Fruit fly (Drosophila melanogaster) whole organism, adult: ENCODE data around the gene crim.
A peak's percentile ranks its signal among the peaks of the same experiment; 100 is the strongest.

Experiments
- CG11617 ChIP-seq: fragments of 200-800 bp; sonication (Bioruptor generic); optimal IDR thresholded peaks from 2 replicates; lab custom pipeline; 2017; ENCODE audit warnings: mild to moderate bottlenecking, missing biosample characterization, missing genetic modification reagents, missing genetic modification characterization
- CG1620 ChIP-seq: fragments of 200-800 bp; sonication (Bioruptor generic); optimal IDR thresholded peaks from 2 replicates; lab custom pipeline; 2016; ENCODE audit warnings: missing biosample characterization, missing genetic modification characterization
- CG33017 ChIP-seq: fragments of 200-800 bp; sonication (Bioruptor generic); optimal IDR thresholded peaks from 2 replicates; lab custom pipeline; 2018; ENCODE audit warnings: missing biosample characterization, mild to moderate bottlenecking, missing genetic modification characterization, moderate library complexity
- CG7045 ChIP-seq: fragments of 200-800 bp; sonication (Bioruptor generic); optimal IDR thresholded peaks from 2 replicates; lab custom pipeline; 2017; ENCODE audit warnings: missing biosample characterization, mild to moderate bottlenecking, missing genetic modification characterization
- CG7101 ChIP-seq: fragments of 200-800 bp; sonication (Bioruptor generic); optimal IDR thresholded peaks from 2 replicates; lab custom pipeline; 2018; ENCODE audit warnings: missing biosample characterization, mild to moderate bottlenecking, missing genetic modification characterization, moderate library complexity
- Clk ChIP-seq: fragments of 200-800 bp; sonication (Bioruptor generic); optimal IDR thresholded peaks from 2 replicates; lab custom pipeline; 2017; ENCODE audit warnings: missing biosample characterization, missing genetic modification characterization
- Crg-1 ChIP-seq: fragments of 200-800 bp; sonication (Bioruptor generic); optimal IDR thresholded peaks from 2 replicates; lab custom pipeline; 2016; ENCODE audit warnings: missing biosample characterization, missing genetic modification characterization
- Hr96 ChIP-seq: fragments of 200-800 bp; sonication (Bioruptor generic); optimal IDR thresholded peaks from 2 replicates; lab custom pipeline; 2016; ENCODE audit warnings: missing biosample characterization, missing genetic modification characterization
- Mnt ChIP-seq: fragments of 200-800 bp; sonication (Bioruptor generic); optimal IDR thresholded peaks from 2 replicates; lab custom pipeline; 2016; ENCODE audit warnings: missing biosample characterization, mild to moderate bottlenecking, missing genetic modification characterization
- bab1 ChIP-seq: fragments of 200-800 bp; sonication (Bioruptor generic); optimal IDR thresholded peaks from 3 replicates; lab custom pipeline; 2019; ENCODE audit warnings: missing biosample characterization, mild to moderate bottlenecking, missing genetic modification characterization, moderate library complexity
- cic ChIP-seq: fragments of 200-800 bp; sonication (Bioruptor generic); optimal IDR thresholded peaks from 2 replicates; lab custom pipeline; 2017; ENCODE audit warnings: missing biosample characterization, mild to moderate bottlenecking, missing genetic modification characterization, moderate library complexity
- kay ChIP-seq: fragments of 200-800 bp; sonication (Bioruptor generic); peaks from one replicate; lab custom pipeline; 2016; ENCODE audit warnings: missing biosample characterization, missing genetic modification characterization, borderline replicate concordance
- pad ChIP-seq: fragments of 200-800 bp; sonication (Bioruptor generic); optimal IDR thresholded peaks from 3 replicates; lab custom pipeline; 2017; ENCODE audit warnings: missing biosample characterization, missing genetic modification characterization, mild to moderate bottlenecking, moderate library complexity, missing genetic modification reagents
- tj ChIP-seq: fragments of 200-800 bp; sonication (Bioruptor generic); optimal IDR thresholded peaks from 3 replicates; lab custom pipeline; 2017; ENCODE audit warnings: missing biosample characterization, mild to moderate bottlenecking, missing genetic modification characterization, moderate library complexity

- TF ChIP-seq CG1620 (GFP tag; lab: Kevin White, UChicago) = no peak
- TF ChIP-seq Clk (GFP tag; lab: Kevin White, UChicago) = no peak
- TF ChIP-seq pad (GFP tag; lab: Kevin White, UChicago) = no peak
- TF ChIP-seq Crg-1 (GFP tag; lab: Kevin White, UChicago) = peak; percentile 24
- TF ChIP-seq tj (GFP tag; lab: Kevin White, UChicago) = no peak
- TF ChIP-seq CG7101 (tag; lab: Kevin White, UChicago) = peak; percentile 73
- no peak for TF ChIP-seq kay (GFP tag; lab: Kevin White, UChicago)
- peak; percentile 3 for TF ChIP-seq CG7045 (GFP tag; lab: Kevin White, UChicago)
- no peak for TF ChIP-seq bab1 (GFP tag; lab: Kevin White, UChicago)
- peak; percentile 74 for TF ChIP-seq Mnt (GFP tag; lab: Kevin White, UChicago)
- peak; percentile 56 for TF ChIP-seq CG33017
- TF ChIP-seq CG11617 (GFP tag; lab: Kevin White, UChicago) = peak; percentile 70
- TF ChIP-seq Hr96 (GFP tag; lab: Kevin White, UChicago) = no peak
- peak; percentile 92 for TF ChIP-seq cic (GFP tag; lab: Kevin White, UChicago)
These were observed 21.2 kb downstream of the crim start for dm6 chr3L:11689832-11690602.
